Fruit fly (Drosophila melanogaster) whole organism, embryonic: ENCODE data around the gene Glut3.

ENCODE experiments used
- Asciz ChIP-seq: fragments of 200-800 bp; sonication (Bioruptor generic); optimal IDR thresholded peaks from 2 replicates; lab custom pipeline; 2017; ENCODE audit warnings: missing biosample characterization, mild to moderate bottlenecking, missing genetic modification characterization, missing genetic modification reagents
- BEAF-32 ChIP-seq: fragments of 200-800 bp; sonication (Bioruptor generic); optimal IDR thresholded peaks from 3 replicates; lab custom pipeline; 2017; ENCODE audit warnings: missing biosample characterization, missing genetic modification characterization, mild to moderate bottlenecking, moderate library complexity, missing genetic modification reagents
- CG10543 ChIP-seq: fragments of 200-800 bp; sonication (Bioruptor generic); optimal IDR thresholded peaks from 3 replicates; lab custom pipeline; 2017; ENCODE audit warnings: missing biosample characterization, mild to moderate bottlenecking, missing genetic modification characterization, moderate library complexity
- CG1529 ChIP-seq: fragments of 200-800 bp; sonication (Bioruptor generic); optimal IDR thresholded peaks from 3 replicates; lab custom pipeline; 2018; ENCODE audit warnings: missing biosample characterization, missing genetic modification characterization
- CG16813 ChIP-seq: fragments of 200-800 bp; sonication (Bioruptor generic); IDR thresholded peaks from 3 replicates; pipeline ENCODE4 v1.3.6; 2022; ENCODE audit warnings: missing biosample characterization, missing genetic modification characterization; ENCODE audit not compliant: partially characterized antibody
- CG18262 ChIP-seq: fragments of 200-800 bp; optimal IDR thresholded peaks from 3 replicates; lab custom pipeline; 2019; ENCODE audit warnings: missing biosample characterization, mild to moderate bottlenecking, missing genetic modification characterization, moderate library complexity
- CG1832 ChIP-seq: fragments of 200-800 bp; sonication (Bioruptor generic); optimal IDR thresholded peaks from 2 replicates; lab custom pipeline; 2017; ENCODE audit warnings: missing biosample characterization, mild to moderate bottlenecking, missing genetic modification characterization, inconsistent platforms
- CG31224 ChIP-seq: fragments of 200-800 bp; sonication (Bioruptor generic); IDR thresholded peaks from 2 replicates; pipeline ENCODE4 v1.3.6; 2022; ENCODE audit warnings: missing biosample characterization, missing genetic modification characterization
- CG3407 ChIP-seq: fragments of 200-800 bp; sonication (Bioruptor generic); optimal IDR thresholded peaks from 2 replicates; lab custom pipeline; 2018; ENCODE audit warnings: missing biosample characterization, mild to moderate bottlenecking, missing genetic modification characterization
- CG8290 ChIP-seq, 3 experiments: fragments of 200-800 bp; sonication (Bioruptor generic); optimal IDR thresholded peaks; 2 replicates each; lab custom pipeline; 2016 to 2019; ENCODE audit warnings: missing biosample characterization in 3 of 3, missing genetic modification characterization in 3 of 3, mild to moderate bottlenecking in 2 of 3, moderate library complexity in 1 of 3
- CG8478 ChIP-seq: fragments of >200 bp; optimal IDR thresholded peaks from 2 replicates; lab custom pipeline; 2018
- CG8924 ChIP-seq: fragments of 200-800 bp; optimal IDR thresholded peaks from 3 replicates; lab custom pipeline; 2019; ENCODE audit warnings: missing biosample characterization, mild to moderate bottlenecking, missing genetic modification characterization, moderate library complexity
- CG9437 ChIP-seq: fragments of 200-800 bp; sonication (Bioruptor generic); optimal IDR thresholded peaks from 2 replicates; lab custom pipeline; 2018; ENCODE audit warnings: missing biosample characterization, mild to moderate bottlenecking, missing genetic modification characterization
- CG9609 ChIP-seq: fragments of 200-800 bp; sonication (Bioruptor generic); optimal IDR thresholded peaks from 3 replicates; lab custom pipeline; 2016; ENCODE audit warnings: missing biosample characterization, missing genetic modification characterization
- CTCF ChIP-seq: fragments of 200-800 bp; sonication (Bioruptor generic); optimal IDR thresholded peaks from 2 replicates; lab custom pipeline; 2017; ENCODE audit warnings: missing biosample characterization, mild to moderate bottlenecking, missing genetic modification characterization, moderate library complexity
- Fer3 ChIP-seq: fragments of 200-800 bp; sonication (Bioruptor generic); optimal IDR thresholded peaks from 2 replicates; lab custom pipeline; 2018; ENCODE audit warnings: missing biosample characterization, mild to moderate bottlenecking, missing genetic modification characterization, moderate library complexity
- Gsc ChIP-seq: fragments of 200-800 bp; sonication (Bioruptor generic); IDR thresholded peaks from 2 replicates; pipeline ENCODE4 v1.3.6; 2022; ENCODE audit warnings: missing biosample characterization, missing genetic modification characterization
- HLH4C ChIP-seq: fragments of 200-800 bp; sonication (Bioruptor generic); IDR thresholded peaks from 3 replicates; pipeline ENCODE4 v1.3.6; 2022; ENCODE audit warnings: missing biosample characterization, missing genetic modification characterization; ENCODE audit not compliant: partially characterized antibody
- Hey ChIP-seq: fragments of 200-800 bp; sonication (Bioruptor generic); optimal IDR thresholded peaks from 3 replicates; lab custom pipeline; 2018; ENCODE audit warnings: missing biosample characterization, mild to moderate bottlenecking, missing genetic modification characterization
- Lhr ChIP-seq: fragments of 200-800 bp; sonication (Bioruptor generic); optimal IDR thresholded peaks from 3 replicates; lab custom pipeline; 2017; ENCODE audit warnings: mild to moderate bottlenecking, missing biosample characterization, missing genetic modification reagents, missing genetic modification characterization
- Med ChIP-seq: fragments of 200-800 bp; sonication (Bioruptor generic); peaks from one replicate; lab custom pipeline; 2016; ENCODE audit warnings: missing biosample characterization, missing genetic modification characterization, mild to moderate bottlenecking, inconsistent platforms, moderate library complexity
- Neu2 ChIP-seq: fragments of 200-800 bp; sonication (Bioruptor generic); optimal IDR thresholded peaks from 3 replicates; lab custom pipeline; 2016; ENCODE audit warnings: missing biosample characterization, missing genetic modification characterization, borderline replicate concordance
- Rx ChIP-seq: fragments of 200-800 bp; sonication (Bioruptor generic); IDR thresholded peaks from 2 replicates; pipeline ENCODE4 v1.3.6; 2022; ENCODE audit warnings: missing biosample characterization, missing genetic modification characterization
- Scr ChIP-seq: fragments of 200-800 bp; sonication (Bioruptor generic); IDR thresholded peaks from 2 replicates; pipeline ENCODE4 v1.3.6; 2022; ENCODE audit warnings: missing biosample characterization, missing genetic modification characterization; ENCODE audit not compliant: partially characterized antibody
- Spps ChIP-seq: fragments of 200-800 bp; sonication (Bioruptor generic); optimal IDR thresholded peaks from 2 replicates; lab custom pipeline; 2018; ENCODE audit warnings: missing biosample characterization, mild to moderate bottlenecking, missing genetic modification characterization
- Trl ChIP-seq, 3 experiments: fragments of >200 bp in 2 of 3; fragments of 200-800 bp in 1 of 3; sonication (Bioruptor generic) in 1 of 3; optimal IDR thresholded peaks; 2 replicates in 1 of 3; 3 replicates in 2 of 3; lab custom pipeline; 2016 to 2017; ENCODE audit warnings: missing biosample characterization in 1 of 3, missing genetic modification characterization in 1 of 3
- Xrp1 ChIP-seq: fragments of 200-800 bp; sonication (Bioruptor generic); IDR thresholded peaks from 2 replicates; pipeline ENCODE4 v1.3.6; 2022; ENCODE audit warnings: missing biosample characterization, missing genetic modification characterization
- abd-A ChIP-seq: fragments of 200-800 bp; sonication (Bioruptor generic); optimal IDR thresholded peaks from 3 replicates; lab custom pipeline; 2019; ENCODE audit warnings: missing biosample characterization, mild to moderate bottlenecking, missing genetic modification characterization, moderate library complexity
- amos ChIP-seq: fragments of 200-800 bp; sonication (Bioruptor generic); IDR thresholded peaks from 2 replicates; pipeline ENCODE4 v1.3.6; 2022; ENCODE audit warnings: missing biosample characterization, missing genetic modification characterization; ENCODE audit not compliant: partially characterized antibody
- ara ChIP-seq: fragments of 200-800 bp; sonication (Bioruptor generic); IDR thresholded peaks from 2 replicates; pipeline ENCODE4 v1.3.6; 2022; ENCODE audit warnings: missing biosample characterization, missing genetic modification characterization
- cad ChIP-seq: fragments of >200 bp; optimal IDR thresholded peaks from 2 replicates; lab custom pipeline; 2017; ENCODE audit warnings: missing biosample characterization, missing genetic modification characterization
- cg ChIP-seq: fragments of 200-800 bp; sonication (Bioruptor generic); optimal IDR thresholded peaks from 3 replicates; lab custom pipeline; 2019; ENCODE audit warnings: missing biosample characterization, mild to moderate bottlenecking, missing genetic modification characterization, moderate library complexity
- corto ChIP-seq: fragments of 200-800 bp; sonication (Bioruptor generic); optimal IDR thresholded peaks from 2 replicates; lab custom pipeline; 2016; ENCODE audit warnings: missing biosample characterization, mild to moderate bottlenecking, missing genetic modification characterization, moderate library complexity
- exex ChIP-seq: fragments of 200-800 bp; sonication (Bioruptor generic); optimal IDR thresholded peaks from 4 replicates; lab custom pipeline; 2018; ENCODE audit warnings: missing biosample characterization, mild to moderate bottlenecking, missing genetic modification characterization, moderate library complexity
- grn ChIP-seq: fragments of 200-800 bp; sonication (Bioruptor generic); optimal IDR thresholded peaks from 3 replicates; lab custom pipeline; 2017; ENCODE audit warnings: missing biosample characterization, missing genetic modification characterization
- inv ChIP-seq: fragments of 200-800 bp; sonication (Bioruptor generic); IDR thresholded peaks from 2 replicates; pipeline ENCODE4 v1.3.6; 2022; ENCODE audit warnings: missing biosample characterization, missing genetic modification characterization; ENCODE audit not compliant: partially characterized antibody
- nerfin-1 ChIP-seq: fragments of 200-800 bp; sonication (Bioruptor generic); optimal IDR thresholded peaks from 3 replicates; lab custom pipeline; 2019; ENCODE audit warnings: missing biosample characterization, mild to moderate bottlenecking, missing genetic modification characterization, moderate library complexity
- nerfin-2 ChIP-seq: fragments of 200-800 bp; sonication (Bioruptor generic); IDR thresholded peaks from 2 replicates; pipeline ENCODE4 v1.3.6; 2022; ENCODE audit warnings: missing biosample characterization, missing genetic modification characterization; ENCODE audit not compliant: partially characterized antibody
- nmo ChIP-seq: fragments of 200-800 bp; sonication (Bioruptor generic); optimal IDR thresholded peaks from 2 replicates; lab custom pipeline; 2018; ENCODE audit warnings: missing biosample characterization, mild to moderate bottlenecking, missing genetic modification characterization, moderate library complexity
- pros ChIP-seq: fragments of 200-800 bp; sonication (Bioruptor generic); optimal IDR thresholded peaks from 3 replicates; lab custom pipeline; 2019; ENCODE audit warnings: missing biosample characterization, mild to moderate bottlenecking, missing genetic modification characterization, moderate library complexity
- sens-2 ChIP-seq: fragments of 200-800 bp; sonication (Bioruptor generic); IDR thresholded peaks from 2 replicates; pipeline ENCODE4 v1.3.6; 2022; ENCODE audit warnings: missing biosample characterization, missing genetic modification characterization
- sim ChIP-seq: fragments of 200-800 bp; sonication (Bioruptor generic); IDR thresholded peaks from 2 replicates; pipeline ENCODE4 v1.3.6; 2022; ENCODE audit warnings: missing biosample characterization, missing genetic modification characterization
- sob ChIP-seq: fragments of 200-800 bp; sonication (Bioruptor generic); IDR thresholded peaks from 2 replicates; pipeline ENCODE4 v1.3.6; 2022; ENCODE audit warnings: missing biosample characterization, missing genetic modification characterization
- stc ChIP-seq: fragments of 200-800 bp; sonication (Bioruptor generic); IDR thresholded peaks from 2 replicates; pipeline ENCODE4 v1.3.6; 2022; ENCODE audit warnings: missing biosample characterization, missing genetic modification characterization
- tin ChIP-seq: fragments of 200-800 bp; sonication (Bioruptor generic); optimal IDR thresholded peaks from 3 replicates; lab custom pipeline; 2016; ENCODE audit warnings: missing biosample characterization, missing genetic modification characterization
- tup ChIP-seq: fragments of 200-800 bp; sonication (Bioruptor generic); optimal IDR thresholded peaks from 2 replicates; lab custom pipeline; 2016; ENCODE audit warnings: missing biosample characterization, mild to moderate bottlenecking, missing genetic modification characterization, moderate library complexity
- twi ChIP-seq: fragments of 200-800 bp; optimal IDR thresholded peaks from 2 replicates; lab custom pipeline; 2019; ENCODE audit warnings: missing biosample characterization, mild to moderate bottlenecking, missing genetic modification characterization, moderate library complexity
- z ChIP-seq: fragments of 200-800 bp; sonication (Bioruptor generic); IDR thresholded peaks from 3 replicates; pipeline ENCODE4 v1.3.6; 2022; ENCODE audit warnings: missing biosample characterization, missing genetic modification characterization

Glut3 gene

dm6 chr3R:16763907-16764573, 24.1 kb upstream of the Glut3 start (continued):
- TF ChIP-seq nerfin-1 (tag; lab: Kevin White, UChicago): peak; percentile 38
- peak; percentile 46; the same call in 1 of the 2 replicates for TF ChIP-seq ara (GFP tag; lab: Robert Waterston, UW)
- TF ChIP-seq BEAF-32 (GFP tag; lab: Kevin White, UChicago): no peak
- TF ChIP-seq CG18262 (tag; lab: Kevin White, UChicago): peak; percentile 40
- no peak for TF ChIP-seq CG31224 (GFP tag; lab: Robert Waterston, UW)
- TF ChIP-seq Scr (GFP tag; lab: Robert Waterston, UW): peak; percentile 61
- TF ChIP-seq Neu2 (GFP tag; lab: Kevin White, UChicago): peak; percentile 45
- peak; percentile 30 for TF ChIP-seq grn (GFP tag; lab: Kevin White, UChicago)
- no peak for TF ChIP-seq CG9609
- TF ChIP-seq Med (GFP tag; lab: Kevin White, UChicago): peak; percentile 57
- TF ChIP-seq Spps (tag; lab: Kevin White, UChicago): no peak
- no peak for TF ChIP-seq sens-2 (GFP tag; lab: Robert Waterston, UW)
- TF ChIP-seq sim (GFP tag; lab: Robert Waterston, UW): no peak
- TF ChIP-seq Fer3: no peak
- peak; percentile 50 for TF ChIP-seq CG10543 (GFP tag; lab: Kevin White, UChicago)
- peak; percentile 89 for TF ChIP-seq twi (tag; lab: Kevin White, UChicago)
- peak; percentile 11; the same call in 1 of the 2 replicates for TF ChIP-seq nerfin-2 (GFP tag; lab: Robert Waterston, UW)
- TF ChIP-seq CG3407 (GFP tag; lab: Kevin White, UChicago): no peak
- no peak for TF ChIP-seq CG1529 (GFP tag; lab: Kevin White, UChicago)
- TF ChIP-seq CG8290 (GFP tag; optimal IDR thresholded peaks at IDR 0.05; lab: Kevin White, UChicago): no peak
- peak in 1 of 2 experiments; percentile 28 for TF ChIP-seq CG8290 (tag; optimal IDR thresholded peaks at IDR 0.05; lab: Kevin White, UChicago)
- TF ChIP-seq tup (GFP tag; lab: Kevin White, UChicago): no peak
- no peak for TF ChIP-seq Rx (GFP tag; lab: Robert Waterston, UW)
- peak; percentile 78 for TF ChIP-seq pros
- peak; percentile 77 for TF ChIP-seq cg (GFP tag; lab: Kevin White, UChicago)
- TF ChIP-seq CG9437 (GFP tag; lab: Kevin White, UChicago): no peak
- peak; percentile 50 for TF ChIP-seq inv (GFP tag; lab: Robert Waterston, UW)
- TF ChIP-seq CG16813 (GFP tag; lab: Robert Waterston, UW): 0 out of 3 replicates have a peak, but pooled peaks have one; percentile 23
- peak; percentile 34; the same call in 1 of the 2 replicates for TF ChIP-seq amos
- TF ChIP-seq sob (GFP tag; lab: Robert Waterston, UW): peak; percentile 70; the same call in 1 of the 2 replicates
- 0 out of 2 replicates have a peak, but pooled peaks have one; percentile 9 for TF ChIP-seq Xrp1
- TF ChIP-seq corto (GFP tag; lab: Kevin White, UChicago): no peak
- TF ChIP-seq exex (tag; lab: Kevin White, UChicago): peak; percentile 24
- TF ChIP-seq stc: no peak
- peak; percentile 1 for TF ChIP-seq Asciz (GFP tag; lab: Kevin White, UChicago)
- TF ChIP-seq HLH4C (GFP tag; lab: Robert Waterston, UW): peak; percentile 53; the same call in 2 of the 3 replicates
- peak; percentile 96 for TF ChIP-seq cad (GFP tag; lab: Kevin White, UChicago)
- peak; percentile 100 for TF ChIP-seq CG1832
- no peak for TF ChIP-seq Gsc (GFP tag; lab: Robert Waterston, UW)
- TF ChIP-seq nmo (GFP tag; lab: Kevin White, UChicago): peak; percentile 79
- TF ChIP-seq CG8478 (lab: Kevin White, UChicago): peak; percentile 99
- no peak for TF ChIP-seq tin (GFP tag; lab: Kevin White, UChicago)
- peak; percentile 96 for TF ChIP-seq z (GFP tag; lab: Robert Waterston, UW)
- TF ChIP-seq Lhr (GFP tag; lab: Kevin White, UChicago): no peak
- TF ChIP-seq Trl (optimal IDR thresholded peaks at IDR 0.05; lab: Kevin White, UChicago): peak; percentile 69 to 90
- peak; percentile 13 for TF ChIP-seq Trl (GFP tag; optimal IDR thresholded peaks at IDR 0.05; lab: Kevin White, UChicago)
- no peak for TF ChIP-seq Hey
- TF ChIP-seq abd-A (tag; lab: Kevin White, UChicago): peak; percentile 100
- peak; percentile 29 for TF ChIP-seq CG8924 (tag; lab: Kevin White, UChicago)
- TF ChIP-seq CTCF (GFP tag; lab: Kevin White, UChicago): peak; percentile 0
